Worm (Caenorhabditis elegans) whole organism, mixed stage, embryonic: Measurements from ENCODE around the gene R13A1.10.
"Not testable (repeated sequence)": the region's sequence is repeated elsewhere in the genome, so short reads cannot be mapped to it uniquely, and the experiment has no call there.

Experiments used
- M03D4.4 ChIP-seq: sonication (generic microtip); optimal IDR thresholded peaks from 2 replicates; lab custom pipeline; 2017; ENCODE audit warnings: mild to moderate bottlenecking, missing genetic modification characterization, missing compliant biosample characterization
- bed-3 ChIP-seq: fragments of 200-800 bp; sonication (Bioruptor generic); optimal IDR thresholded peaks from 3 replicates; lab custom pipeline; 2018; ENCODE audit warnings: mild to moderate bottlenecking, missing genetic modification characterization, moderate library complexity, missing compliant biosample characterization
- blmp-1 ChIP-seq: fragments of 150-350 bp; optimal IDR thresholded peaks from 2 replicates; lab custom pipeline; 2014; ENCODE audit warnings: missing biosample characterization, missing genetic modification characterization
- ceh-39 ChIP-seq: fragments of 150-350 bp; optimal IDR thresholded peaks from 2 replicates; lab custom pipeline; 2014; ENCODE audit warnings: missing biosample characterization, missing genetic modification characterization
- ceh-83 ChIP-seq: fragments of 200-800 bp; sonication (Bioruptor generic); optimal IDR thresholded peaks from 2 replicates; lab custom pipeline; 2018; ENCODE audit warnings: mild to moderate bottlenecking, missing genetic modification characterization, missing compliant biosample characterization
- ces-1 ChIP-seq: fragments of 150-350 bp; optimal IDR thresholded peaks from 2 replicates; lab custom pipeline; 2014; ENCODE audit warnings: missing biosample characterization, missing genetic modification reagents, missing genetic modification characterization
- drap-1 ChIP-seq: fragments of 200-800 bp; sonication (Bioruptor generic); optimal IDR thresholded peaks from 3 replicates; lab custom pipeline; 2018; ENCODE audit warnings: mild to moderate bottlenecking, missing genetic modification characterization, missing compliant biosample characterization
- elt-1 ChIP-seq: sonication (generic microtip); optimal IDR thresholded peaks from 2 replicates; lab custom pipeline; 2017; ENCODE audit warnings: missing genetic modification characterization, mild to moderate bottlenecking, missing compliant biosample characterization, antibody characterized with exemption, moderate library complexity, borderline replicate concordance; ENCODE audit not compliant: insufficient read depth
- flh-1 ChIP-seq: fragments of 200-800 bp; sonication (Bioruptor generic); optimal IDR thresholded peaks from 2 replicates; lab custom pipeline; 2018; ENCODE audit warnings: mild to moderate bottlenecking, missing genetic modification characterization, moderate library complexity, missing compliant biosample characterization
- hlh-1 ChIP-seq: fragments of 150-350 bp; optimal IDR thresholded peaks from 2 replicates; lab custom pipeline; 2014; ENCODE audit warnings: missing biosample characterization, missing genetic modification reagents, missing genetic modification characterization
- lin-13 ChIP-seq: fragments of 150-350 bp; optimal IDR thresholded peaks from 2 replicates; lab custom pipeline; 2014; ENCODE audit warnings: missing biosample characterization, missing genetic modification characterization
- lin-32 ChIP-seq: fragments of 200-800 bp; sonication (Bioruptor generic); optimal IDR thresholded peaks from 2 replicates; lab custom pipeline; 2018; ENCODE audit warnings: mild to moderate bottlenecking, missing genetic modification characterization, missing compliant biosample characterization
- mab-5 ChIP-seq: fragments of 150-350 bp; optimal IDR thresholded peaks from 2 replicates; lab custom pipeline; 2014; ENCODE audit warnings: missing biosample characterization, missing genetic modification characterization
- mep-1 ChIP-seq: fragments of 150-350 bp; optimal IDR thresholded peaks from 2 replicates; lab custom pipeline; 2017; ENCODE audit warnings: missing biosample characterization, missing genetic modification reagents, missing genetic modification characterization, inconsistent platforms
- nhr-2 ChIP-seq: fragments of 150-350 bp; optimal IDR thresholded peaks from 2 replicates; lab custom pipeline; 2014; ENCODE audit warnings: missing biosample characterization, missing genetic modification characterization
- nhr-237 ChIP-seq: fragments of 150-350 bp; optimal IDR thresholded peaks from 2 replicates; lab custom pipeline; 2014; ENCODE audit warnings: missing biosample characterization, missing genetic modification characterization
- nhr-28 ChIP-seq: fragments of 150-350 bp; optimal IDR thresholded peaks from 2 replicates; lab custom pipeline; 2014; ENCODE audit warnings: missing biosample characterization, missing genetic modification characterization
- pha-4 ChIP-seq: fragments of 150-350 bp; optimal IDR thresholded peaks from 2 replicates; lab custom pipeline; 2018; ENCODE audit warnings: missing biosample characterization, missing genetic modification reagents, missing genetic modification characterization
- sem-2 ChIP-seq: fragments of 200-800 bp; sonication (Bioruptor generic); optimal IDR thresholded peaks from 2 replicates; lab custom pipeline; 2018; ENCODE audit warnings: mild to moderate bottlenecking, missing genetic modification characterization, missing compliant biosample characterization
- snpc-4 ChIP-seq: fragments of 150-350 bp; optimal IDR thresholded peaks from 2 replicates; lab custom pipeline; 2014; ENCODE audit warnings: missing biosample characterization, missing genetic modification characterization
- sptf-1 ChIP-seq: sonication (generic microtip); optimal IDR thresholded peaks from 2 replicates; lab custom pipeline; 2017; ENCODE audit warnings: mild to moderate bottlenecking, missing genetic modification characterization, moderate library complexity, missing compliant biosample characterization
- tbx-8 ChIP-seq: fragments of 200-800 bp; sonication (Bioruptor generic); optimal IDR thresholded peaks from 2 replicates; lab custom pipeline; 2018; ENCODE audit warnings: mild to moderate bottlenecking, missing genetic modification characterization, moderate library complexity, missing compliant biosample characterization
- unc-120 ChIP-seq: sonication (generic microtip); optimal IDR thresholded peaks from 2 replicates; lab custom pipeline; 2017; ENCODE audit warnings: missing genetic modification characterization, missing compliant biosample characterization; ENCODE audit not compliant: poor library complexity, severe bottlenecking
- unc-62 ChIP-seq: fragments of 150-350 bp; optimal IDR thresholded peaks from 2 replicates; lab custom pipeline; 2014; ENCODE audit warnings: missing biosample characterization, missing genetic modification reagents, missing genetic modification characterization
- zip-8 ChIP-seq: fragments of 150-350 bp; optimal IDR thresholded peaks from 2 replicates; lab custom pipeline; 2014; ENCODE audit warnings: missing biosample characterization, missing genetic modification characterization
- ztf-11 ChIP-seq: fragments of 150-350 bp; optimal IDR thresholded peaks from 2 replicates; lab custom pipeline; 2014; ENCODE audit warnings: missing biosample characterization, missing genetic modification characterization

R13A1.10 gene

DNA sequence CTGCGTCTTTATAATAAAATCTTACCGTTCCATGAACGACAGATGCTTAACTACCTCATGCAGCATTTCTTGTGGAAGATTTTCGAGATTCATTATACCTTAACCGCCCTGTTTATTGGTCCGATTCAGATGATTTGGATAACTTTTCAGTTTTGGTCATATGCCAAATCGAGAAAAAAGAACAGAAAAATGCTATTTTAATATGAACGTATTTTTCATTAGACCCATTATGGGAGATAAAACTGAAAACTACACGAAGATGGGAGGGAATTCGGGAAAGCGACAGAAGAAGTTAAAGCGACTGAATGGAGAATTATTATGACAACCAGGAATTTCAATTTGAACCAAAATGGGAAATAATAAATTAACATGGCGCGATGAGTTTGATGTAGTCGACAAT is at the start of gene R13A1.10:
TSS of gene R13A1.10 (minus strand) at position 101 of the 400 bp plus-strand sequence.
- TF ChIP-seq lin-13 (tag; lab: Kevin White, UChicago) (no peak), lin-32 (GFP tag; lab: Kevin White, UChicago) (no peak), mep-1 (tag; lab: Kevin White, UChicago) (no peak), unc-62 (no peak), ztf-11 (tag; lab: Kevin White, UChicago) (no peak), snpc-4 (no peak), pha-4 (tag; lab: Kevin White, UChicago) (no peak), flh-1 (GFP tag; lab: Kevin White, UChicago) (no peak), nhr-2 (tag; lab: Kevin White, UChicago) (no peak), tbx-8 (no peak), bed-3 (no peak)

DNA sequence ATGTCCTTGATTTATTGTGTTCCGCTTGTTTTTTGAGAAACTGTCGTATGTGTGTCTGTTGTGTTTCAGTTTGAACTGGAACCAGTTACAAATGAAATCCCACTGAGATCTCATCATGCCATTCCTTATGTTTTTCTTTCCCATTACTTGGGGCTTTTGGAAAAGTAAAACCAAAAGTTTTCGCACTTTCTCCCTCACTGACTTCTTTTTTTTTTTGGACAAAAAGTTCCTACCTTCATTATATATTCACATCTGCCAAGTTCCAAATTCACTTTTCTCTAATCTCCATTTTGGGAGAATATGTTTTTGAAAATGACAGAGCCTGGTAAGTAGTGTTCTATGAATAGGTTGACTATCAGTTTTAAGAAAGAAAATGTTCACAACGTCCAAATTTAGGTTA is 49.7 kb upstream of the R13A1.10 start, which contains the start of gene C06E4.2:
TSS of gene C06E4.2 (plus strand) at position 301 of the 400 bp plus-strand sequence.
- TF ChIP-seq unc-62 (no peak), ceh-83 (no peak), tbx-8 (no peak), unc-120 (tag; lab: Kevin White, UChicago) (no peak), nhr-237 (tag; lab: Kevin White, UChicago) (no peak)

DNA sequence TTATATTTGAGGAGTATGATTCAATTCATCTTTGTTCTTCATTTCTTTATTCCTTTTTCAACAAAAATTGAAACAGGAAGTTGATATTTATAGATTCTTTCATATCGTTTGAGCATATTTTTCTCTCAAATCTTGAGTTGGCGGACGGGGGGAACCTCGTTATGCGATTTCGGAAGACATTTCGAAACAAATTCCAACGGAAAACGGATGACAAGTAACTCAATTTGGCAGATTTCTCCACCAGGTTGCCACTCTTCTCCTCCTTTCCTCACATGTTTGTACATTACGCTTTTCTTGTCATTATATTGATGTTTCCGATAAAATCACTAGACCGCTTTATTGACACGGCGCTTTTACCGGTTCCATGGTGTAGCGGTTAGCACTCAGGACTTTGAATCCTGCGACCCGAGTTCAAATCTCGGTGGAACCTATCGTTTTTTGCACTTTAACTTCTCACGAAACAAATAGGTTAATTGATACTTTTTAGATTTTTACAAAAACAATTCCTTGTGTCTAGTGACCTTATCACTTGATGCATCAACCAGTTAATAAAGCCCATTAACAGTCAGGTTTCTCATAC is 48.1 kb upstream of the R13A1.10 start:
- no peak for TF ChIP-seq nhr-28 (tag; lab: Kevin White, UChicago)
- peak; percentile 76 for TF ChIP-seq ces-1 (GFP tag; lab: Kevin White, UChicago)
- TF ChIP-seq blmp-1 (tag; lab: Kevin White, UChicago), result no peak
- TF ChIP-seq snpc-4, result no peak
- no peak for TF ChIP-seq pha-4 (tag; lab: Kevin White, UChicago)

ce11 chrIV:7263137-7263536 is 36.2 kb upstream of the R13A1.10 start, which contains the start of gene glb-2:
Gene glb-2 (minus strand): TSS chrIV:7263237.
- TF ChIP-seq sptf-1 (tag; lab: Kevin White, UChicago) (no peak), bed-3 (no peak), ztf-11 (tag; lab: Kevin White, UChicago) (no peak), ceh-39 (tag; lab: Kevin White, UChicago) (no peak), drap-1 (GFP tag; lab: Kevin White, UChicago) (no peak), blmp-1 (tag; lab: Kevin White, UChicago) (no peak)

DNA sequence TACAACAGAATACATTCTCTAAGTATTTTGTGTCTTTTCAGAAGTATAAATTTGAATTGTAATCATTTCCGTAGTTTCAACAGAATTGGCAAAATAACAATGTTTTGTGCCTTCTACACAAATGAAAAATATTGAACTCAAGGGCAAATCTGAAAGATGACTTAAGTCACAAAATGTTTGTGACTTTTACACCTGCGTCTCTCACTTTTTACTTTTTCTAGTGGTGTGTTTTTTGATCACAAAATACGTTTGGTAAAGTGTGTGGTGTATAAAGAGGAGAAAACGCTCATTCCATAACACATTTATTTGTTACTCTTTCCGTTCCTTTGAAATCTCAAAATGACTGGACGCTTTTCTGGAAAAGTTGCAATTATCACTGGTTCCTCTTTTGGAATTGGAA is 33.6 kb upstream of the R13A1.10 start, which contains the start of gene C06E4.3:
TSS of gene C06E4.3 (plus strand) at position 289 of the 400 bp plus-strand sequence.
- TF ChIP-seq lin-32 (GFP tag; lab: Kevin White, UChicago) (no peak), zip-8 (tag; lab: Kevin White, UChicago) (no peak), pha-4 (tag; lab: Kevin White, UChicago) (no peak), mab-5 (tag; lab: Kevin White, UChicago) (no peak), M03D4.4 (no peak), nhr-237 (tag; lab: Kevin White, UChicago) (no peak), elt-1 (tag; lab: Kevin White, UChicago) (no peak), sem-2 (GFP tag; lab: Kevin White, UChicago) (no peak), tbx-8 (no peak), mep-1 (tag; lab: Kevin White, UChicago) (no peak), snpc-4 (no peak)

DNA sequence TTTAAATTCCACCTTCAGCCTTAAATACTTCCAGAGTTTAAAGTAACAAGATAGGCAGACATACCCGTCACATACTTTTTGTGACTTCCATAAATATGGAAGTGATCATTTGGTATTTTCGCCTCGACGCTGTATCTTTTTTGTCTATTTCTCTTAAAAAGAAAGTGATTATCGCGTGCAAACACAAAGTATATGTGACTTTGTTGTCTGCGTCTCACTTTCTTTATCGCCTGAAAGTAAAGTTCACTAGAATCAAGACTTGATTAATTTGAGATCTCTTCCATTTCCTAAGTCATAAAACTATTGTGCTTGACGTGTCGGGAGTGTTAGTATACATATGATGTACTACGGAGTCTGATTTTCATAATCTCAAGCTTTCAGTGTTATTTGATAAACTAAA is 31.3 kb upstream of the R13A1.10 start, which contains the start of gene C06E4.6:
TSS of gene C06E4.6 (minus strand) at position 51 of the 400 bp plus-strand sequence.
- TF ChIP-seq hlh-1 (tag; lab: Kevin White, UChicago) (no peak), lin-32 (GFP tag; lab: Kevin White, UChicago) (no peak)

- not testable (repeated sequence) for TF ChIP-seq sem-2 (GFP tag; lab: Kevin White, UChicago); flh-1 (GFP tag; lab: Kevin White, UChicago); lin-13 (tag; lab: Kevin White, UChicago)
These were observed 27.7 kb upstream of the R13A1.10 start, which contains the start of gene C06E4.5 for ce11 chrIV:7254690-7255089. Gene C06E4.5 (plus strand): TSS chrIV:7254990.
